Fruit fly (Drosophila melanogaster) whole organism, prepupa: ENCODE results near the gene CG11586.

ENCODE experiments used
- Blimp-1 ChIP-seq: fragments of 200-800 bp; sonication (Bioruptor generic); optimal IDR thresholded peaks from 3 replicates; lab custom pipeline; 2017; ENCODE audit warnings: missing biosample characterization, missing genetic modification characterization, mild to moderate bottlenecking, moderate library complexity, missing genetic modification reagents
- CG10631 ChIP-seq: fragments of 200-800 bp; sonication (Bioruptor generic); optimal IDR thresholded peaks from 2 replicates; lab custom pipeline; 2016; ENCODE audit warnings: missing biosample characterization, missing genetic modification characterization
- CG10669 ChIP-seq: fragments of 200-800 bp; sonication (Bioruptor generic); optimal IDR thresholded peaks from 3 replicates; lab custom pipeline; 2018; ENCODE audit warnings: missing biosample characterization, mild to moderate bottlenecking, missing genetic modification characterization, moderate library complexity
- CG11762 ChIP-seq: fragments of 200-800 bp; sonication (Bioruptor generic); optimal IDR thresholded peaks from 3 replicates; lab custom pipeline; 2016; ENCODE audit warnings: missing biosample characterization, missing genetic modification characterization; ENCODE audit not compliant: insufficient read depth
- CG11902 ChIP-seq: fragments of 200-800 bp; sonication (Bioruptor generic); optimal IDR thresholded peaks from 3 replicates; lab custom pipeline; 2016; ENCODE audit warnings: missing biosample characterization, missing genetic modification characterization
- CG15336 ChIP-seq: fragments of 200-800 bp; sonication (Bioruptor generic); IDR thresholded peaks from 2 replicates; pipeline ENCODE4 v1.3.6; 2022; ENCODE audit warnings: missing biosample characterization, missing genetic modification characterization
- CG1621 ChIP-seq: fragments of 200-800 bp; sonication (Bioruptor generic); optimal IDR thresholded peaks from 3 replicates; lab custom pipeline; 2018; ENCODE audit warnings: missing biosample characterization, mild to moderate bottlenecking, missing genetic modification characterization
- CG16779 ChIP-seq: fragments of 200-800 bp; sonication (Bioruptor generic); optimal IDR thresholded peaks from 3 replicates; lab custom pipeline; 2017; ENCODE audit warnings: missing biosample characterization, mild to moderate bottlenecking, missing genetic modification characterization
- CG3032 ChIP-seq: fragments of 200-800 bp; optimal IDR thresholded peaks from 2 replicates; lab custom pipeline; 2019; ENCODE audit warnings: missing biosample characterization, mild to moderate bottlenecking, missing genetic modification characterization, moderate library complexity
- CG32006 ChIP-seq: fragments of 200-800 bp; sonication (Bioruptor generic); optimal IDR thresholded peaks from 3 replicates; lab custom pipeline; 2017; ENCODE audit warnings: missing biosample characterization, mild to moderate bottlenecking, missing genetic modification characterization
- CG34406 ChIP-seq: fragments of 200-800 bp; sonication (Bioruptor generic); optimal IDR thresholded peaks from 3 replicates; lab custom pipeline; 2016; ENCODE audit warnings: missing biosample characterization, missing genetic modification characterization
- CG6276 ChIP-seq: fragments of 200-800 bp; sonication (Bioruptor generic); optimal IDR thresholded peaks from 2 replicates; lab custom pipeline; 2017; ENCODE audit warnings: missing biosample characterization, mild to moderate bottlenecking, missing genetic modification characterization
- CG6792 ChIP-seq: fragments of 200-800 bp; sonication (Bioruptor generic); optimal IDR thresholded peaks from 3 replicates; lab custom pipeline; 2016; ENCODE audit warnings: missing biosample characterization, missing genetic modification characterization
- CG6854 ChIP-seq: fragments of 200-800 bp; sonication (Bioruptor generic); optimal IDR thresholded peaks from 2 replicates; lab custom pipeline; 2017; ENCODE audit warnings: missing biosample characterization, mild to moderate bottlenecking, missing genetic modification characterization
- CG7368 ChIP-seq: fragments of 200-800 bp; sonication (Bioruptor generic); optimal IDR thresholded peaks from 3 replicates; lab custom pipeline; 2016; ENCODE audit warnings: missing biosample characterization, missing genetic modification characterization
- CG8319 ChIP-seq: fragments of 200-800 bp; sonication (Bioruptor generic); optimal IDR thresholded peaks from 3 replicates; lab custom pipeline; 2016; ENCODE audit warnings: missing biosample characterization, missing genetic modification characterization
- CG8632 ChIP-seq: fragments of 200-800 bp; sonication (Bioruptor generic); optimal IDR thresholded peaks from 3 replicates; lab custom pipeline; 2016; ENCODE audit warnings: missing biosample characterization, missing genetic modification characterization
- Eip75B ChIP-seq: fragments of 200-800 bp; sonication (Bioruptor generic); optimal IDR thresholded peaks from 3 replicates; lab custom pipeline; 2016; ENCODE audit warnings: missing biosample characterization, missing genetic modification characterization
- Eip78C ChIP-seq: fragments of 200-800 bp; sonication (Bioruptor generic); peaks from one replicate; lab custom pipeline; 2016; ENCODE audit warnings: missing biosample characterization, missing genetic modification characterization
- Eip93F ChIP-seq: fragments of 200-800 bp; sonication (Bioruptor generic); optimal IDR thresholded peaks from 2 replicates; lab custom pipeline; 2016; ENCODE audit warnings: missing biosample characterization, mild to moderate bottlenecking, missing genetic modification characterization
- Ets21C ChIP-seq: fragments of 200-800 bp; sonication (Bioruptor generic); optimal IDR thresholded peaks from 3 replicates; lab custom pipeline; 2016; ENCODE audit warnings: missing biosample characterization, missing genetic modification characterization
- Hr38 ChIP-seq: sonication (Bioruptor generic); optimal IDR thresholded peaks from 2 replicates; lab custom pipeline; 2016; ENCODE audit warnings: missing biosample characterization, missing genetic modification characterization
- Hr39 ChIP-seq: fragments of 200-800 bp; sonication (Bioruptor generic); optimal IDR thresholded peaks from 2 replicates; lab custom pipeline; 2016; ENCODE audit warnings: missing biosample characterization, missing genetic modification characterization
- Hr4 ChIP-seq: fragments of 200-800 bp; sonication (Bioruptor generic); optimal IDR thresholded peaks from 3 replicates; lab custom pipeline; 2016; ENCODE audit warnings: missing biosample characterization, missing genetic modification characterization
- Lpt ChIP-seq: fragments of 200-800 bp; sonication (Bioruptor generic); optimal IDR thresholded peaks from 3 replicates; lab custom pipeline; 2016; ENCODE audit warnings: missing biosample characterization, missing genetic modification characterization
- OdsH ChIP-seq: fragments of 200-800 bp; sonication (Bioruptor generic); optimal IDR thresholded peaks from 3 replicates; lab custom pipeline; 2016; ENCODE audit warnings: missing biosample characterization, missing genetic modification characterization
- Smox ChIP-seq: fragments of 200-800 bp; sonication (Bioruptor generic); optimal IDR thresholded peaks from 3 replicates; lab custom pipeline; 2016; ENCODE audit warnings: missing biosample characterization, missing genetic modification characterization
- Sox14 ChIP-seq: fragments of 200-800 bp; sonication (Bioruptor generic); optimal IDR thresholded peaks from 3 replicates; lab custom pipeline; 2016; ENCODE audit warnings: missing biosample characterization, missing genetic modification characterization
- Sox15 ChIP-seq: fragments of 200-800 bp; sonication (Bioruptor generic); optimal IDR thresholded peaks from 3 replicates; lab custom pipeline; 2016; ENCODE audit warnings: missing biosample characterization, missing genetic modification characterization
- achi ChIP-seq: fragments of 200-800 bp; sonication (Bioruptor generic); optimal IDR thresholded peaks from 3 replicates; lab custom pipeline; 2016; ENCODE audit warnings: missing biosample characterization, missing genetic modification characterization
- acj6 ChIP-seq: fragments of 200-800 bp; sonication (Bioruptor generic); optimal IDR thresholded peaks from 3 replicates; lab custom pipeline; 2016; ENCODE audit warnings: missing biosample characterization, missing genetic modification characterization
- cyc ChIP-seq: fragments of 200-800 bp; sonication (Bioruptor generic); optimal IDR thresholded peaks from 3 replicates; lab custom pipeline; 2016; ENCODE audit warnings: missing biosample characterization, missing genetic modification characterization
- dac ChIP-seq: fragments of 200-800 bp; sonication (Bioruptor generic); optimal IDR thresholded peaks from 2 replicates; lab custom pipeline; 2017; ENCODE audit warnings: missing biosample characterization, mild to moderate bottlenecking, missing genetic modification characterization
- eg ChIP-seq: fragments of 200-800 bp; sonication (Bioruptor generic); IDR thresholded peaks from 3 replicates; pipeline ENCODE4 v1.3.6; 2022; ENCODE audit warnings: missing biosample characterization, missing genetic modification characterization
- esn ChIP-seq: fragments of 200-800 bp; sonication (Bioruptor generic); optimal IDR thresholded peaks from 2 replicates; lab custom pipeline; 2016; ENCODE audit warnings: missing biosample characterization, mild to moderate bottlenecking, missing genetic modification characterization, moderate library complexity
- fd85E ChIP-seq: fragments of 200-800 bp; sonication (Bioruptor generic); optimal IDR thresholded peaks from 3 replicates; lab custom pipeline; 2016; ENCODE audit warnings: missing biosample characterization, missing genetic modification characterization
- lz ChIP-seq: fragments of 200-800 bp; sonication (Bioruptor generic); optimal IDR thresholded peaks from 3 replicates; lab custom pipeline; 2016; ENCODE audit warnings: missing biosample characterization, missing genetic modification characterization
- pdm3 ChIP-seq: fragments of 200-800 bp; sonication (Bioruptor generic); optimal IDR thresholded peaks from 3 replicates; lab custom pipeline; 2016; ENCODE audit warnings: missing biosample characterization, missing genetic modification characterization
- spab ChIP-seq: fragments of 200-800 bp; sonication (Bioruptor generic); optimal IDR thresholded peaks from 2 replicates; lab custom pipeline; 2017; ENCODE audit warnings: missing biosample characterization, mild to moderate bottlenecking, missing genetic modification characterization, missing genetic modification reagents
- ss ChIP-seq, 2 experiments: fragments of 200-800 bp; sonication (Bioruptor generic); optimal IDR thresholded peaks; 2 replicates in 1 of 2; 3 replicates in 1 of 2; lab custom pipeline; 2017 to 2018; ENCODE audit warnings: mild to moderate bottlenecking in 2 of 2, missing biosample characterization in 2 of 2, missing genetic modification characterization in 2 of 2, moderate library complexity in 1 of 2
- svp ChIP-seq: fragments of 200-800 bp; sonication (Bioruptor generic); peaks from one replicate; lab custom pipeline; 2016; ENCODE audit warnings: missing biosample characterization, missing genetic modification characterization
- topi ChIP-seq: fragments of 200-800 bp; sonication (Bioruptor generic); optimal IDR thresholded peaks from 3 replicates; lab custom pipeline; 2016; ENCODE audit warnings: missing biosample characterization, missing genetic modification characterization
- vri ChIP-seq: fragments of 200-800 bp; sonication (Bioruptor generic); optimal IDR thresholded peaks from 3 replicates; lab custom pipeline; 2016; ENCODE audit warnings: missing biosample characterization, mild to moderate bottlenecking, missing genetic modification characterization

CG11586 gene

dm6 chr3L:4310604-4311003 lies 48.3 kb upstream of the CG11586 start:
- TF ChIP-seq acj6 (GFP tag; lab: Kevin White, UChicago): peak; percentile 31
- peak; percentile 61 for TF ChIP-seq Hr4 (GFP tag; lab: Kevin White, UChicago)
- TF ChIP-seq Blimp-1 (GFP tag; lab: Kevin White, UChicago): no peak
- TF ChIP-seq CG15336 (GFP tag; lab: Robert Waterston, UW): peak; percentile 46
- no peak for TF ChIP-seq Eip93F (GFP tag; lab: Kevin White, UChicago)
- peak; percentile 75 for TF ChIP-seq Eip78C
- peak; percentile 35 for TF ChIP-seq OdsH (GFP tag; lab: Kevin White, UChicago)
- peak; percentile 41 for TF ChIP-seq CG32006 (GFP tag; lab: Kevin White, UChicago)
- TF ChIP-seq CG1621 (tag; lab: Kevin White, UChicago): no peak

DNA sequence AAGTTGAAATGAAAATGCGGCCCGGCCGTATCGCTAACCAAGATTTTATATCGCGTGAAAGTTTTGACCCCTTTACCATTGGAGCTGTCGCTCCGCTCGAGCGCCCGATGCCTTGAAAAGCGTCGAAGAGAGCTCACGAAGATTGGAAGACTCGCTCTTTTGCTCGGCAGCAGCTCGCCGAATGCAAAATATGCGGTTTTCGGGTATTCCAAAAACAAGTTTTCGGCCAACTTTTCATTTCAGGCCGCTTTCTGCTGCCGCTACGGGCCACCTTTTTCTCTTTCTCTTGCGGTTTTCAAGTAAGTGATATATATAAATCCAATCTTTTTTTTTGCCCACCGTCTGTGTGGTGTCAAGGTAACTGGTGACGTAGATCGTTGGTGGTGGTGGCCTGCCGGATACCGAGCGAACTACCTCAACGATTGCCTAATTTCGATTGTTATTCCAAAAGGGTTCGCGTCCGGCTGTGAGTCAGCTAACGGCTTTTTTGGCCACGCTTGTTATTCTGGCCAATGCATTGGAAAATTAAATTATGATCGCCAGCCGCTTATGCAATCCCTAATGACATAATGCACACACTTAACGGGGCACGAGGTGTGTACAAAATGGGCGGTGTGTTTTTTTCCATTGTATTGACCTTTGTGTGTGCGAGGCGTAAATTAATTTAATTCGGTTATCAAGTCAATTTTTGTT lies 45.6 kb upstream of the CG11586 start, which contains the start of gene dyl:
Gene dyl, minus strand, starts transcription at position 28 of the 693 bp plus-strand sequence.
- TF ChIP-seq esn (GFP tag; lab: Kevin White, UChicago) (peak; percentile 1), Eip78C (peak; percentile 61), achi (GFP tag; lab: Kevin White, UChicago) (no peak), Smox (GFP tag; lab: Kevin White, UChicago) (no peak), Eip75B (GFP tag; lab: Kevin White, UChicago) (peak; percentile 14), CG6854 (peak; percentile 94), Blimp-1 (GFP tag; lab: Kevin White, UChicago) (peak; percentile 98), CG11902 (no peak)

DNA sequence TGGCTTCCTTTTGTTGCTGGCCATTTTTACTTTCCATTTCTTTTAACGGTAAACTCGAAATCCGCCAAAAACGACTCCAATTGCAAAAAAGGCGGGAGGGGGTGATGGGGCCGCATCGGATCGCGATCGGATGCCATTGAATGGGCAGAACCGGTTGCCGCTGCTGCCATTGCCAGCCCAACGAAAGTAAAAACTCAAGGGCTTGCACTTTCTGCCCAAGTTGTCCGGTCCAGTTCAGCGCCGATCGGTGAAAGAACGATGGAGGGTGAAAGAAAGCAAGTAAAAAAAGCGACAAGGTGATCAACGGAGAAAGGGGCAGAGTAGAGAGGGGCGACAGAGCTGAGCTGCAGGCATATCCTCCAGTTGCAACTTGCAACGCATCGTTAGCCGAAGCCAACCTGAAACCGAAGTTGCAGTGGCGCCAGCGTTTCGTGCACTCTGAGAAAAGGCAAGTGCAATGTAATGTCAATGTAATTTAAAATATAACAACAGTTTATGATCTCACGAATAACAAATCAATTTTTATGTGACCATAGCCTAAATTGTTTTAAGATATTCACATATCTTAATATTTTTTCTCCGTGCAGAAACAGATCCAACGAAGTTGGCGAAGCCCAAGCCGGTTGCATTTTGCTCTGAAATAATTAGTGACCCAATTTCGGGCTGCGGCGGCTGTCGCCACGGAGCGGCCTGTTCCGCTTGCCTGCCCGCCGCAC lies 42.1 kb upstream of the CG11586 start:
- peak; percentile 47 for TF ChIP-seq Sox15
- peak; percentile 89 for TF ChIP-seq Hr39 (GFP tag; lab: Kevin White, UChicago)
- TF ChIP-seq eg (GFP tag; lab: Robert Waterston, UW): peak; percentile 96
- TF ChIP-seq dac (GFP tag; lab: Kevin White, UChicago): peak; percentile 81
- no peak for TF ChIP-seq fd85E (GFP tag; lab: Kevin White, UChicago)
- peak; percentile 48 for TF ChIP-seq Hr38
- TF ChIP-seq topi: peak; percentile 87
- TF ChIP-seq Ets21C (GFP tag; lab: Kevin White, UChicago): peak; percentile 70
- peak; percentile 90 for TF ChIP-seq esn (GFP tag; lab: Kevin White, UChicago)
- TF ChIP-seq achi (GFP tag; lab: Kevin White, UChicago): peak; percentile 88
- peak; percentile 73 for TF ChIP-seq CG16779 (tag; lab: Kevin White, UChicago)
- peak; percentile 80 for TF ChIP-seq cyc (GFP tag; lab: Kevin White, UChicago)
- TF ChIP-seq CG1621 (tag; lab: Kevin White, UChicago): peak; percentile 63
- peak; percentile 100 for TF ChIP-seq Blimp-1 (GFP tag; lab: Kevin White, UChicago)
- TF ChIP-seq CG10631 (GFP tag; lab: Kevin White, UChicago): peak; percentile 84
- TF ChIP-seq CG11902: peak; percentile 75
- peak; percentile 90 for TF ChIP-seq Smox (GFP tag; lab: Kevin White, UChicago)
- peak; percentile 69 for TF ChIP-seq spab
- TF ChIP-seq CG8319 (GFP tag; lab: Kevin White, UChicago): peak; percentile 70
- TF ChIP-seq lz (GFP tag; lab: Kevin White, UChicago): peak; percentile 88
- peak; percentile 92 for TF ChIP-seq CG6276
- peak; percentile 53 to 80 for TF ChIP-seq ss (GFP tag; optimal IDR thresholded peaks at IDR 0.05; lab: Kevin White, UChicago)
- TF ChIP-seq Eip75B (GFP tag; lab: Kevin White, UChicago): peak; percentile 89
- peak; percentile 89 for TF ChIP-seq Sox14 (GFP tag; lab: Kevin White, UChicago)
- TF ChIP-seq svp: peak; percentile 93
- peak; percentile 86 for TF ChIP-seq CG6792 (GFP tag; lab: Kevin White, UChicago)
- peak; percentile 92 for TF ChIP-seq Lpt (GFP tag; lab: Kevin White, UChicago)
- TF ChIP-seq CG8632 (GFP tag; lab: Kevin White, UChicago): peak; percentile 84
- peak; percentile 93 for TF ChIP-seq CG32006 (GFP tag; lab: Kevin White, UChicago)
- TF ChIP-seq Eip93F (GFP tag; lab: Kevin White, UChicago): peak; percentile 58
- peak; percentile 90 for TF ChIP-seq pdm3 (GFP tag; lab: Kevin White, UChicago)
- peak; percentile 76 for TF ChIP-seq CG11762 (GFP tag; lab: Kevin White, UChicago)
- TF ChIP-seq acj6 (GFP tag; lab: Kevin White, UChicago): peak; percentile 85
- peak; percentile 83 for TF ChIP-seq CG34406 (GFP tag; lab: Kevin White, UChicago)
- TF ChIP-seq CG3032 (tag; lab: Kevin White, UChicago): peak; percentile 64
- TF ChIP-seq CG7368 (GFP tag; lab: Kevin White, UChicago): peak; percentile 79
- peak; percentile 92 for TF ChIP-seq Hr4 (GFP tag; lab: Kevin White, UChicago)
- TF ChIP-seq vri (GFP tag; lab: Kevin White, UChicago): peak; percentile 63
- peak; percentile 97 for TF ChIP-seq Eip78C
- TF ChIP-seq CG10669 (GFP tag; lab: Kevin White, UChicago): peak; percentile 79
